Worm (Caenorhabditis elegans) whole organism, L2 larva: Measurements from ENCODE around the gene Y67H2A.2.

ENCODE experiments used
- ZK546.5 ChIP-seq: sonication (generic microtip); optimal IDR thresholded peaks from 2 replicates; lab custom pipeline; 2017; ENCODE audit warnings: missing biosample characterization, missing genetic modification characterization
- aly-2 ChIP-seq: fragments of 150-350 bp; optimal IDR thresholded peaks from 2 replicates; lab custom pipeline; 2014; ENCODE audit warnings: missing biosample characterization, missing genetic modification characterization
- elt-3 ChIP-seq: sonication (generic microtip); optimal IDR thresholded peaks from 2 replicates; lab custom pipeline; 2017; ENCODE audit warnings: missing biosample characterization, missing genetic modification characterization
- gmeb-1 ChIP-seq: fragments of 150-350 bp; optimal IDR thresholded peaks from 2 replicates; lab custom pipeline; 2014; ENCODE audit warnings: missing biosample characterization, missing genetic modification characterization
- mab-5 ChIP-seq: fragments of 150-350 bp; optimal IDR thresholded peaks from 2 replicates; lab custom pipeline; 2014; ENCODE audit warnings: missing biosample characterization, missing genetic modification characterization
- nhr-11 ChIP-seq: fragments of 150-350 bp; optimal IDR thresholded peaks from 2 replicates; lab custom pipeline; 2014; ENCODE audit warnings: missing biosample characterization, missing genetic modification characterization
- ztf-11 ChIP-seq: sonication (generic microtip); optimal IDR thresholded peaks from 2 replicates; lab custom pipeline; 2017; ENCODE audit warnings: missing biosample characterization, missing genetic modification characterization

- no peak for TF ChIP-seq ztf-11 (tag; lab: Kevin White, UChicago)
- TF ChIP-seq aly-2 (tag; lab: Kevin White, UChicago), result no peak
- TF ChIP-seq elt-3 (tag; lab: Kevin White, UChicago), result no peak
- no peak for TF ChIP-seq nhr-11 (tag; lab: Kevin White, UChicago)
- TF ChIP-seq ZK546.5 (tag; lab: Kevin White, UChicago), result no peak
- TF ChIP-seq mab-5 (tag; lab: Kevin White, UChicago), result no peak
- TF ChIP-seq gmeb-1 (tag; lab: Kevin White, UChicago), result no peak
These were observed 13.9 kb upstream of the Y67H2A.2 start for ce11 chrIV:13311331-13312034.
